Fruit fly (Drosophila melanogaster): Measurements from ENCODE around the gene CG31122.

The CG31122 gene

dm6 chr3R:18402549-18403429 is 9.9 kb downstream of the CG31122 start, which contains the start of the genes Wdr37 and koko (continued):
- peak; percentile 79 for TF ChIP-seq fkh (GFP tag; optimal IDR thresholded peaks at IDR 0.05)
- peak; percentile 78 for TF ChIP-seq fd85E (GFP tag; optimal IDR thresholded peaks at IDR 0.05)
- TF ChIP-seq ss (GFP tag; optimal IDR thresholded peaks at IDR 0.05), result peak; percentile 87 to 94
- TF ChIP-seq CG1621 (tag; optimal IDR thresholded peaks at IDR 0.05), result peak; percentile 82
- TF ChIP-seq CG16779 (tag; optimal IDR thresholded peaks at IDR 0.05), result peak; percentile 85
- TF ChIP-seq Eip93F (GFP tag; optimal IDR thresholded peaks at IDR 0.05), result peak; percentile 86
- TF ChIP-seq CG11294 (GFP tag; IDR thresholded peaks at IDR 0.05), result peak; percentile 96
- TF ChIP-seq CG8632 (GFP tag; optimal IDR thresholded peaks at IDR 0.05), result peak; percentile 96
- peak; percentile 98 for TF ChIP-seq Gug (GFP tag; IDR thresholded peaks at IDR 0.05)
- peak; percentile 91 for TF ChIP-seq pdm3 (GFP tag; optimal IDR thresholded peaks at IDR 0.05)
- peak; percentile 96 for TF ChIP-seq svp (GFP tag)
- peak; percentile 85 for TF ChIP-seq CG6276 (GFP tag; optimal IDR thresholded peaks at IDR 0.05)
- peak; percentile 86 for TF ChIP-seq CG7368 (GFP tag; optimal IDR thresholded peaks at IDR 0.05)

dm6 chr3R:18399698-18400020 is 13.0 kb downstream of the CG31122 start:
- TF ChIP-seq CG6163 (GFP tag; IDR thresholded peaks at IDR 0.05) (no peak), CG6854 (GFP tag; optimal IDR thresholded peaks at IDR 0.05) (no peak), topi (GFP tag; optimal IDR thresholded peaks at IDR 0.05) (no peak), lz (GFP tag; optimal IDR thresholded peaks at IDR 0.05) (no peak), CG15336 (GFP tag; IDR thresholded peaks at IDR 0.05) (no peak), Ets21C (GFP tag; optimal IDR thresholded peaks at IDR 0.05) (no peak)

dm6 chr3R:18398954-18399697 is 13.5 kb downstream of the CG31122 start, which contains the start of gene Vha100-2:
Vha100-2 (minus strand) TSS chr3R:18399169.
- peak; percentile 13 for TF ChIP-seq esn (GFP tag; optimal IDR thresholded peaks at IDR 0.05)
- no peak for TF ChIP-seq achi (GFP tag; optimal IDR thresholded peaks at IDR 0.05)
- peak; percentile 27 for TF ChIP-seq Lpt (GFP tag; optimal IDR thresholded peaks at IDR 0.05)
- TF ChIP-seq CG11294 (GFP tag; IDR thresholded peaks at IDR 0.05), result no peak
- peak; percentile 29 for TF ChIP-seq CG34406 (GFP tag; optimal IDR thresholded peaks at IDR 0.05)
- TF ChIP-seq CG31627 (GFP tag; optimal IDR thresholded peaks at IDR 0.05), result peak; percentile 20
- TF ChIP-seq fd59A (GFP tag; optimal IDR thresholded peaks at IDR 0.05), result no peak
- TF ChIP-seq CG3919 (GFP tag; optimal IDR thresholded peaks at IDR 0.05), result peak; percentile 53
- TF ChIP-seq ss (GFP tag; optimal IDR thresholded peaks at IDR 0.05), result no peak
- TF ChIP-seq CG8632 (GFP tag; optimal IDR thresholded peaks at IDR 0.05), result peak; percentile 23
- TF ChIP-seq svp (GFP tag), result peak; percentile 70
- peak; percentile 60 for TF ChIP-seq eg (GFP tag; IDR thresholded peaks at IDR 0.05)
- TF ChIP-seq CG6854 (GFP tag; optimal IDR thresholded peaks at IDR 0.05), result peak; percentile 59
- no peak for TF ChIP-seq Sox15 (GFP tag; optimal IDR thresholded peaks at IDR 0.05)
- TF ChIP-seq Hr39 (GFP tag; optimal IDR thresholded peaks at IDR 0.05), result no peak
- peak; percentile 52 for TF ChIP-seq fd85E (GFP tag; optimal IDR thresholded peaks at IDR 0.05)
- peak; percentile 19 for TF ChIP-seq CG6276 (GFP tag; optimal IDR thresholded peaks at IDR 0.05)
- TF ChIP-seq Met (GFP tag; optimal IDR thresholded peaks at IDR 0.05), result peak; percentile 42
- TF ChIP-seq lz (GFP tag; optimal IDR thresholded peaks at IDR 0.05), result peak; percentile 18
- TF ChIP-seq CG10631 (GFP tag; optimal IDR thresholded peaks at IDR 0.05), result no peak
- peak; percentile 34 for TF ChIP-seq vri (GFP tag; optimal IDR thresholded peaks at IDR 0.05)
- TF ChIP-seq CG16779 (tag; optimal IDR thresholded peaks at IDR 0.05), result peak; percentile 32
- TF ChIP-seq acj6 (GFP tag; optimal IDR thresholded peaks at IDR 0.05), result peak; percentile 11
- no peak for TF ChIP-seq salr (GFP tag; optimal IDR thresholded peaks at IDR 0.05)
- TF ChIP-seq CG11902 (GFP tag; optimal IDR thresholded peaks at IDR 0.05), result no peak
- no peak for TF ChIP-seq Smox (GFP tag; optimal IDR thresholded peaks at IDR 0.05)
- TF ChIP-seq Hr4 (GFP tag; optimal IDR thresholded peaks at IDR 0.05), result peak; percentile 45
- no peak for TF ChIP-seq dac (GFP tag; optimal IDR thresholded peaks at IDR 0.05)
- TF ChIP-seq fkh (GFP tag; optimal IDR thresholded peaks at IDR 0.05), result no peak
- peak; percentile 80 for TF ChIP-seq dsx (GFP tag; optimal IDR thresholded peaks at IDR 0.05; ENCODE audit: poor library complexity, severe bottlenecking)
- peak; percentile 27 for TF ChIP-seq CG7368 (GFP tag; optimal IDR thresholded peaks at IDR 0.05)
- TF ChIP-seq CG8119 (GFP tag; IDR thresholded peaks at IDR 0.05), result peak; percentile 51; the same call in 1 of the 3 replicates
- peak; percentile 61 for TF ChIP-seq Sox102F (GFP tag; optimal IDR thresholded peaks at IDR 0.05)
- TF ChIP-seq CG6163 (GFP tag; IDR thresholded peaks at IDR 0.05), result peak; percentile 59; the same call in 2 of the 3 replicates
- TF ChIP-seq CG6808 (GFP tag; optimal IDR thresholded peaks at IDR 0.05), result peak; percentile 27
- TF ChIP-seq CG1621 (tag; optimal IDR thresholded peaks at IDR 0.05), result no peak
- peak; percentile 42 for TF ChIP-seq OdsH (GFP tag; optimal IDR thresholded peaks at IDR 0.05)

Measured in whole organism, prepupa.